Worm (Caenorhabditis elegans) whole organism, mixed stage, embryonic: ENCODE results near the gene R09H10.3.

Source experiments
- bed-3 ChIP-seq: fragments of 200-800 bp; sonication (Bioruptor generic); optimal IDR thresholded peaks from 3 replicates; lab custom pipeline; 2018; ENCODE audit warnings: mild to moderate bottlenecking, missing genetic modification characterization, moderate library complexity, missing compliant biosample characterization
- tbx-8 ChIP-seq: fragments of 200-800 bp; sonication (Bioruptor generic); optimal IDR thresholded peaks from 2 replicates; lab custom pipeline; 2018; ENCODE audit warnings: mild to moderate bottlenecking, missing genetic modification characterization, moderate library complexity, missing compliant biosample characterization

- TF ChIP-seq tbx-8 (GFP tag; lab: Kevin White, UChicago): no peak
- no peak for TF ChIP-seq bed-3
These were observed 30.8 kb upstream of the R09H10.3 start, which contains the start of gene efn-2 for ce11 chrIV:10576050-10576449.
